Worm (Caenorhabditis elegans) whole organism, L4/young adult: ENCODE results near the gene ugt-21.

Source experiments
- W03F9.2 ChIP-seq: fragments of 150-350 bp; optimal IDR thresholded peaks from 2 replicates; lab custom pipeline; 2014; ENCODE audit warnings: missing biosample characterization, missing genetic modification characterization
- dao-5 ChIP-seq: sonication (generic microtip); optimal IDR thresholded peaks from 2 replicates; lab custom pipeline; 2016; ENCODE audit warnings: missing genotype, missing genetic modification characterization, moderate library complexity, missing compliant biosample characterization

DNA sequence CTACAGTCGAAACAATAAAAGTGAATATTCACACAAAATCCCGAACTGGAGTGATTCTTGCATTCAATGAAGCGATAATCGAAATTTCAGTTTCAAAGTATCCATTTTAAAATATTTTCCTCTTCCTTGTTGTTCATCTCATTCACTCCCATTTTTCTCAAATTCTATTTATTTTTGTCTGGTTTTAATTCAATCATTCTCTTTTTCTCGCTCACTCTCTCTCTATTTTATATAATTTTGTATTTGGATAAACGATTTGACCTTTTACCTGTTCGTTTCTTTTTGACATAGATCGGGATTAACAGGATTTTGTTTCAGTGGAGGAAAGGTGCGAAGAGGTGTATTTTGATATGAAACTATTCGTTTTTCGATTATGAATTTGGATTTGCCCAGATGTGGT is 45.9 kb downstream of the ugt-21 start, which contains the start of gene T05A1.5:
- TF ChIP-seq dao-5 (tag; lab: Kevin White, UChicago) (no peak), W03F9.2 (no peak)
